Fruit fly (Drosophila melanogaster) whole organism, adult: ENCODE results near the gene Elovl7.

Source experiments
- Crg-1 ChIP-seq: fragments of 200-800 bp; sonication (Bioruptor generic); optimal IDR thresholded peaks from 2 replicates; lab custom pipeline; 2016; ENCODE audit warnings: missing biosample characterization, missing genetic modification characterization
- Hr96 ChIP-seq: fragments of 200-800 bp; sonication (Bioruptor generic); optimal IDR thresholded peaks from 2 replicates; lab custom pipeline; 2016; ENCODE audit warnings: missing biosample characterization, missing genetic modification characterization
- bab1 ChIP-seq: fragments of 200-800 bp; sonication (Bioruptor generic); optimal IDR thresholded peaks from 3 replicates; lab custom pipeline; 2019; ENCODE audit warnings: missing biosample characterization, mild to moderate bottlenecking, missing genetic modification characterization, moderate library complexity
- ovo ChIP-seq: fragments of 200-800 bp; sonication (Bioruptor generic); optimal IDR thresholded peaks from 2 replicates; lab custom pipeline; 2016; ENCODE audit warnings: missing biosample characterization, missing genetic modification characterization
- pad ChIP-seq: fragments of 200-800 bp; sonication (Bioruptor generic); optimal IDR thresholded peaks from 3 replicates; lab custom pipeline; 2017; ENCODE audit warnings: missing biosample characterization, missing genetic modification characterization, mild to moderate bottlenecking, moderate library complexity, missing genetic modification reagents
- tj ChIP-seq: fragments of 200-800 bp; sonication (Bioruptor generic); optimal IDR thresholded peaks from 3 replicates; lab custom pipeline; 2017; ENCODE audit warnings: missing biosample characterization, mild to moderate bottlenecking, missing genetic modification characterization, moderate library complexity
- toe ChIP-seq: fragments of 200-800 bp; sonication (Bioruptor generic); optimal IDR thresholded peaks from 2 replicates; lab custom pipeline; 2016; ENCODE audit warnings: missing biosample characterization, missing genetic modification characterization

dm6 chr3R:7977011-7977925 is 18.4 kb downstream of the Elovl7 start:
- peak; percentile 48 for TF ChIP-seq bab1
- TF ChIP-seq Crg-1 (GFP tag; lab: Kevin White, UChicago): peak; percentile 1
- no peak for TF ChIP-seq ovo (GFP tag; lab: Kevin White, UChicago)
- no peak for TF ChIP-seq Hr96 (GFP tag; lab: Kevin White, UChicago)
- TF ChIP-seq pad (GFP tag; lab: Kevin White, UChicago): peak; percentile 6
- no peak for TF ChIP-seq tj (GFP tag; lab: Kevin White, UChicago)
- TF ChIP-seq toe: no peak
